Fruit fly (Drosophila melanogaster): ENCODE results near the gene rdo.

- TF ChIP-seq CTCF (optimal IDR thresholded peaks at IDR 0.05) (no peak), CG8478 (optimal IDR thresholded peaks at IDR 0.05) (no peak)
Observed at dm6 chr2L:17982372-17982771, 29.8 kb upstream of the rdo start, which contains the start of gene btv.
